Worm (Caenorhabditis elegans): ENCODE data around the gene aexr-2.

aexr-2 gene

DNA sequence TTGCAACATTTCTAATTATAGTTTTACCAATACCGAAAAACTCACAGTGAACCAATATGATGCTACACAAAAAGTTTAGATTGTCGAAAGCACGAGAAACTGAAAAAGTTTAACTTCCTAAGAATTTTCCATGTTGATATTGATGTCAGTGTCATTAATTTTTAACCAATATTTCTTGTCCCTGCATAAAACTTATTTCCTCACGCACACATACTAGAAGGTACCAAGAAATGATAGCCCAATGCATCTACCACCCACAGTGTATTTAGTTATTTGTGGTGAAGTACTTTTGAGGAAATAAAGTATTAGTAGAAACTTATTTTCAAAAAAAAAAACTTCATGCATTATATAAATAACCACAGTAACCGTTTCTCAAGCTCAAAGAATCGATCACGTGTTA lies at the start of gene aexr-2:
Gene aexr-2 (minus strand): TSS at position 101 of the 400 bp plus-strand sequence.
- TF ChIP-seq dao-5 (tag; optimal IDR thresholded peaks at IDR 0.05) (no peak), W03F9.2 (tag; optimal IDR thresholded peaks at IDR 0.05) (no peak), him-1 (tag; optimal IDR thresholded peaks at IDR 0.05) (no peak)

ce11 chrX:6674333-6674919 lies 43.1 kb upstream of the aexr-2 start, which contains the start of gene F38B6.4:
Gene F38B6.4 (plus strand): TSS chrX:6674869.
- TF ChIP-seq dao-5 (tag; optimal IDR thresholded peaks at IDR 0.05) = no peak
- TF ChIP-seq him-1 (tag; optimal IDR thresholded peaks at IDR 0.05) = no peak
- no peak for TF ChIP-seq W03F9.2 (tag; optimal IDR thresholded peaks at IDR 0.05)

ce11 chrX:6672519-6672918 lies 41.2 kb upstream of the aexr-2 start, which contains the start of gene col-172:
Gene col-172 (plus strand): TSS chrX:6672819.
- TF ChIP-seq him-1 (tag; optimal IDR thresholded peaks at IDR 0.05) (no peak), dao-5 (tag; optimal IDR thresholded peaks at IDR 0.05) (no peak), W03F9.2 (tag; optimal IDR thresholded peaks at IDR 0.05) (no peak)

DNA sequence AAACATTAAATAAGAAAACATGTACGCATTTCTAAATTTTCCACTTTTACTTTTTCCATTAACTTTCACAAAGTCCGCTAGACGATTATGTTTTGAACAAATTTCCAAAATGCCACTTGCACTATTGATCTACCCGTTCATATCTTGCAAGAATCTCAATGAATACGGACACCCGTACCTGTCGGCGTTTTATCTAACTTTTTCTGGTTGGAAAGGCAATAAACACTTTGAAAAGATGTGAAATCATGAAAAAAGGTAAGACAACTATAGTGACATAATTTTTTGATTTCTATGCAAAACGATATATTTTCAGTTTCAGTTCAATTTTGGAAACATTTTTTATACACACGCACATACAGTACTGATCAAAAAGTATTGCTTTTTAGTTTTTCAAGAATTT lies 40.4 kb upstream of the aexr-2 start:
- TF ChIP-seq W03F9.2 (tag; optimal IDR thresholded peaks at IDR 0.05) (no peak), him-1 (tag; optimal IDR thresholded peaks at IDR 0.05) (no peak), dao-5 (tag; optimal IDR thresholded peaks at IDR 0.05) (no peak)

- TF ChIP-seq him-1 (tag; optimal IDR thresholded peaks at IDR 0.05) = no peak
- TF ChIP-seq dao-5 (tag; optimal IDR thresholded peaks at IDR 0.05) = no peak
- TF ChIP-seq W03F9.2 (tag; optimal IDR thresholded peaks at IDR 0.05) = no peak
Observed at ce11 chrX:6669366-6669765, 38.0 kb upstream of the aexr-2 start.

DNA sequence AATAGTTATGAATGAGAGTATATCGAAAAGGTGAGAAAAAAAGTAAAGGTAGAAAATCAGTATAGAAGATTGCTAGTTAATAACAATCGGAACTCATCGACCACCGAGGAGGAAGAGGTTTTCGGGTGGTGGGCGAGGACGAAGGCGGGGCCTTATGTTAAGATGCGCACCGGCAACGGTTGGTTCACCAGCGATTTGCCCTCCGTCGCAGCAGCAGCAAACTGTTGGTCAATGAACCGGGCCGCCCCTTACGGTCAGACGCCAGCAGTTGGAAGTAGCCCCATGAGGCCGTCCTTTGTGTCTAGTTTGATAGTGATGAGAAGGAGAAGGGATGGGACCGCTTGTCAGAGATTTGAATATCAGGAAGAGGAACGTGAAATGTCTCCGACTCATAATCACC lies 37.6 kb upstream of the aexr-2 start, which contains the start of gene nhr-137:
Gene nhr-137 (minus strand): TSS at position 101 of the 400 bp plus-strand sequence.
- no peak for TF ChIP-seq dao-5 (tag; optimal IDR thresholded peaks at IDR 0.05)
- TF ChIP-seq W03F9.2 (tag; optimal IDR thresholded peaks at IDR 0.05) = no peak
- no peak for TF ChIP-seq him-1 (tag; optimal IDR thresholded peaks at IDR 0.05)

DNA sequence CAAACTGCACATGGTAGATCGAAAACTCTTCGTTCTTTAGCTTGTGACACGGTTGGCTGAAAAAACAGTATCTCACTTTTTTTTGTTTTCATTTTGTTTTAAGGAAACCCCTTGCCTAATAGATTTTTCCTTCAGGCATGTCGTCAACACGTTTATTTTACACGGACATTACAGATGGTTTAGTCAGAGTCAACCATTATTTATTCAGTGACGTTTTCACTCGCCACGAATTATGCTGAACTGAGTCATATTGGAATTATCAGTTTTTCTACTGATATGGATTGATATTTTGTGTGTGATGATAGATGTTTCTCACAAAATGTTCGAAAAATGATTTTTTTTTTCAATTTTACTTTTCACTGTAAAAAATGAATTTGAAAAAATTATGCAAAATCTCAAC lies 36.1 kb upstream of the aexr-2 start:
- TF ChIP-seq dao-5 (tag; optimal IDR thresholded peaks at IDR 0.05) = no peak
- TF ChIP-seq W03F9.2 (tag; optimal IDR thresholded peaks at IDR 0.05) = no peak
- no peak for TF ChIP-seq him-1 (tag; optimal IDR thresholded peaks at IDR 0.05)

DNA sequence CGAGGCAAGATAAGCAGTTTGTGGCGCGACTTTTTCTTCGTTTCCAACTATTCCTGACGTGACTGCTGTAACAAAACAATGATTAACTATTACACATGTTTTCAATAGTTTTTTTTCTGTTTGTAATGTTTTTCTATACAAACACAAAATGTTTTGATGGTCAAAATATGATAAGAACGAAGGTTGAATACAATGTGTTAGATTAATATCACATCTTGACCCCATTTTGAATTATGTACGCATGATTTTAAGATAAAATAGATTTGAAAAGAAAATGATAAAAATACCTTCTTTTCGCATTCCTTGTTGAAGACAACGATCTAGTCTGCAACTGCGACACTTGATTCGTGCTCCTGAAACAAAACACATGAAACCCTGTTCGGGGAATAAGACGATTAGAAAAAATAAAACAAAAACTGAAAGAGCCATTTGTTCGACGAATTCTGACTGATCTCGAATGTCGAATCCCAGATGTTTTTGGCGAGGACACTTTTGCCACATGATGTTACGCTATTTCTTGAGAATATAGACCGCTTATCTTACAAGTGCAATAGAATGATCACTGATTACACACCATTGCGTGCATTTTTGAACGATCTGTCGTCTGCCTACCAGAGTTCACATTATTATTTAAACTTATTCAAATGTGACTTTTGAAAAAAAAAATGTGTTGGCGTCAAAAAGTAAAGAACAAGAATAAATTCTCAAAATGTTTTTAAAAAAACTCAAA lies 34.0 kb upstream of the aexr-2 start:
- TF ChIP-seq dao-5 (tag; optimal IDR thresholded peaks at IDR 0.05) = no peak
- TF ChIP-seq W03F9.2 (tag; optimal IDR thresholded peaks at IDR 0.05) = no peak
- no peak for TF ChIP-seq him-1 (tag; optimal IDR thresholded peaks at IDR 0.05)

- no peak for TF ChIP-seq dao-5 (tag; optimal IDR thresholded peaks at IDR 0.05)
- TF ChIP-seq him-1 (tag; optimal IDR thresholded peaks at IDR 0.05) = no peak
- no peak for TF ChIP-seq W03F9.2 (tag; optimal IDR thresholded peaks at IDR 0.05)
Observed at ce11 chrX:6663780-6664437, 32.6 kb upstream of the aexr-2 start.

DNA sequence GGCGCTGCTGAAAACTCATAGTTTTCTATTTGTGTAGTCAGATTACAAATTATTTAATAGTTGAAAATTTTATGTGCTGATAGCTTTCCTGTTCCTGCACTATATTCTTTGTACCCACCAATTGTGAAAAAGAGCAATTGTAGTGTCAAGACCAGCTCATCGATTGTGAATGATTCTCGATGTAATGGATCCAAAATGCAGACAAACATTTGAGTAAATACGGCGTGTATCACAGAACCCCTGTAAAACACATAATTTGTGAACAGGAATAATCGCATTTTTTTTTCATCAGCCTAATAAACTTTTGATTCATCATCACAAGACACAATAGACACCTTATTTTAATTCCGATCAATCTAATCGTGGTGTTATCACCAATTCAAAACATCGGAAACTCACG lies 30.9 kb upstream of the aexr-2 start:
- TF ChIP-seq dao-5 (tag; optimal IDR thresholded peaks at IDR 0.05) (no peak), W03F9.2 (tag; optimal IDR thresholded peaks at IDR 0.05) (no peak), him-1 (tag; optimal IDR thresholded peaks at IDR 0.05) (no peak)

- TF ChIP-seq him-1 (tag; optimal IDR thresholded peaks at IDR 0.05) (no peak), dao-5 (tag; optimal IDR thresholded peaks at IDR 0.05) (no peak)
Observed at ce11 chrX:6656770-6657169, 25.4 kb upstream of the aexr-2 start.

ce11 chrX:6656251-6656650 lies 24.9 kb upstream of the aexr-2 start:
- no peak for TF ChIP-seq W03F9.2 (tag; optimal IDR thresholded peaks at IDR 0.05)
- TF ChIP-seq him-1 (tag; optimal IDR thresholded peaks at IDR 0.05) = no peak
- no peak for TF ChIP-seq dao-5 (tag; optimal IDR thresholded peaks at IDR 0.05)

ce11 chrX:6655163-6655562 lies 23.8 kb upstream of the aexr-2 start, which contains the start of gene nhr-173:
Gene nhr-173 (plus strand): TSS chrX:6655528.
- TF ChIP-seq dao-5 (tag; optimal IDR thresholded peaks at IDR 0.05) (no peak), W03F9.2 (tag; optimal IDR thresholded peaks at IDR 0.05) (no peak), him-1 (tag; optimal IDR thresholded peaks at IDR 0.05) (no peak)

DNA sequence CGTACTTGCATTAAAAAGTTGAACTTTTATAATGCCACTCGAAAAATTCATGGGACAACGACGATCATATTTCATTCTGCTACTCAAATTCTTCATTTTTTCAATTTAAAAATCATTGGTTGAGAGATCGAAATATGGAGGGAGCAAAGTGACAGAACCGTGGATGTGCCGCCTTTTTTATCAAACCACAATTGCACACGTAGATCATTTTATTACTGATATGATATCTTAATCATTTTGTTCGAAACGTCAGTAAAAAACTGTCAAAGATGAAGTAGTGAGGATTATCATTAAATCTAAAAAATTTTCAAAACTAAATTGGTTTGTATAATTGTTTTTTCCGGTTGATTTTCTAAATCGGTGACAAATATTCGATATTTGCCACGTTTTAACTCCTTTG lies 22.8 kb upstream of the aexr-2 start:
- no peak for TF ChIP-seq him-1 (tag; optimal IDR thresholded peaks at IDR 0.05)
- TF ChIP-seq W03F9.2 (tag; optimal IDR thresholded peaks at IDR 0.05) = no peak
- TF ChIP-seq dao-5 (tag; optimal IDR thresholded peaks at IDR 0.05) = no peak
